Worm (Caenorhabditis elegans) whole organism, L3 larva: ENCODE data around the gene trm-1.

Experiments used
- ceh-16 ChIP-seq: sonication (generic microtip); optimal IDR thresholded peaks from 2 replicates; lab custom pipeline; 2017; ENCODE audit warnings: missing biosample characterization, missing genetic modification characterization
- daf-12 ChIP-seq: fragments of 150-350 bp; optimal IDR thresholded peaks from 2 replicates; lab custom pipeline; 2014; ENCODE audit warnings: missing biosample characterization, missing genetic modification reagents, missing genetic modification characterization
- snpc-4 ChIP-seq: fragments of 150-350 bp; optimal IDR thresholded peaks from 2 replicates; lab custom pipeline; 2014; ENCODE audit warnings: missing biosample characterization, missing genetic modification characterization
- zag-1 ChIP-seq: fragments of 150-350 bp; optimal IDR thresholded peaks from 2 replicates; lab custom pipeline; 2014; ENCODE audit warnings: missing biosample characterization, missing genetic modification characterization

ce11 chrV:14193451-14193850 lies 8.0 kb upstream of the trm-1 start, which contains the start of gene atfs-1:
- TF ChIP-seq zag-1 (tag; lab: Kevin White, UChicago) (no peak), daf-12 (tag; lab: Kevin White, UChicago) (no peak), snpc-4 (tag; lab: Kevin White, UChicago) (peak; percentile 35), ceh-16 (no peak)
